Fruit fly (Drosophila melanogaster) whole organism, embryonic: Measurements from ENCODE around the gene mus201.

Source experiments
- BEAF-32 ChIP-seq: fragments of 200-800 bp; sonication (Bioruptor generic); optimal IDR thresholded peaks from 3 replicates; lab custom pipeline; 2017; ENCODE audit warnings: missing biosample characterization, missing genetic modification characterization, mild to moderate bottlenecking, moderate library complexity, missing genetic modification reagents
- CG13296 ChIP-seq: fragments of 200-800 bp; sonication (Bioruptor generic); optimal IDR thresholded peaks from 3 replicates; lab custom pipeline; 2018; ENCODE audit warnings: missing biosample characterization, mild to moderate bottlenecking, missing genetic modification characterization
- CG31365 ChIP-seq: fragments of 200-800 bp; sonication (Bioruptor generic); optimal IDR thresholded peaks from 2 replicates; lab custom pipeline; 2018; ENCODE audit warnings: missing biosample characterization, mild to moderate bottlenecking, missing genetic modification characterization
- CG33213 ChIP-seq: fragments of 200-800 bp; sonication (Bioruptor generic); optimal IDR thresholded peaks from 3 replicates; lab custom pipeline; 2016; ENCODE audit warnings: missing biosample characterization, missing genetic modification characterization
- CrebB ChIP-seq: fragments of 200-800 bp; sonication (Bioruptor generic); optimal IDR thresholded peaks from 3 replicates; lab custom pipeline; 2018; ENCODE audit warnings: missing biosample characterization, mild to moderate bottlenecking, missing genetic modification characterization
- fd102C ChIP-seq: fragments of 200-800 bp; sonication (Bioruptor generic); optimal IDR thresholded peaks from 2 replicates; lab custom pipeline; 2018; ENCODE audit warnings: missing biosample characterization, mild to moderate bottlenecking, missing genetic modification characterization, moderate library complexity
- gro ChIP-seq: fragments of 200-800 bp; sonication (Bioruptor generic); optimal IDR thresholded peaks from 2 replicates; lab custom pipeline; 2016; ENCODE audit warnings: missing biosample characterization, missing genetic modification characterization
- jing ChIP-seq: fragments of 200-800 bp; sonication (Bioruptor generic); optimal IDR thresholded peaks from 2 replicates; lab custom pipeline; 2018; ENCODE audit warnings: missing biosample characterization, mild to moderate bottlenecking, missing genetic modification characterization
- sd ChIP-seq: fragments of 200-800 bp; sonication (Bioruptor generic); optimal IDR thresholded peaks from 3 replicates; lab custom pipeline; 2018; ENCODE audit warnings: missing biosample characterization, mild to moderate bottlenecking, missing genetic modification characterization, moderate library complexity
- sug ChIP-seq: fragments of 200-800 bp; optimal IDR thresholded peaks from 2 replicates; lab custom pipeline; 2019; ENCODE audit warnings: missing biosample characterization, mild to moderate bottlenecking, missing genetic modification characterization, moderate library complexity

- TF ChIP-seq CG33213 (GFP tag; lab: Kevin White, UChicago) (no peak), jing (no peak), CG13296 (no peak), CrebB (no peak), BEAF-32 (no peak), CG31365 (tag; lab: Kevin White, UChicago) (no peak), sug (tag; lab: Kevin White, UChicago) (no peak), fd102C (GFP tag; lab: Kevin White, UChicago) (no peak), gro (GFP tag; lab: Kevin White, UChicago) (no peak), sd (tag; lab: Kevin White, UChicago) (no peak)
These were observed 43.8 kb upstream of the mus201 start, which contains the start of gene lectin-29Ca for dm6 chr2L:8394180-8394579.
